Fruit fly (Drosophila melanogaster) whole organism, embryonic: ENCODE data around the gene Lrpprc2.

Experiments used
- CG10274 ChIP-seq: fragments of 200-800 bp; sonication (Bioruptor generic); optimal IDR thresholded peaks from 3 replicates; lab custom pipeline; 2017; ENCODE audit warnings: missing biosample characterization, mild to moderate bottlenecking, missing genetic modification characterization
- CG11085 ChIP-seq: fragments of 200-800 bp; sonication (Bioruptor generic); IDR thresholded peaks from 2 replicates; pipeline ENCODE4 v1.3.6; 2022; ENCODE audit warnings: missing biosample characterization, missing genetic modification characterization
- CG11247 ChIP-seq: fragments of 200-800 bp; sonication (Bioruptor generic); IDR thresholded peaks from 2 replicates; pipeline ENCODE4 v1.3.6; 2022; ENCODE audit warnings: missing biosample characterization, missing genetic modification characterization
- CG12659 ChIP-seq: fragments of 200-800 bp; sonication (Bioruptor generic); optimal IDR thresholded peaks from 3 replicates; lab custom pipeline; 2017; ENCODE audit warnings: mild to moderate bottlenecking, missing biosample characterization, missing genetic modification reagents, missing genetic modification characterization
- CG12744 ChIP-seq: fragments of 200-800 bp; sonication (Bioruptor generic); optimal IDR thresholded peaks from 2 replicates; lab custom pipeline; 2016; ENCODE audit warnings: missing biosample characterization, missing genetic modification characterization
- CG12769 ChIP-seq: fragments of 200-800 bp; sonication (Bioruptor generic); optimal IDR thresholded peaks from 2 replicates; lab custom pipeline; 2019; ENCODE audit warnings: missing biosample characterization, mild to moderate bottlenecking, missing genetic modification characterization, moderate library complexity
- CG16863 ChIP-seq: fragments of 200-800 bp; sonication (Bioruptor generic); optimal IDR thresholded peaks from 3 replicates; lab custom pipeline; 2016; ENCODE audit warnings: missing biosample characterization, missing genetic modification characterization
- CG18262 ChIP-seq: fragments of 200-800 bp; optimal IDR thresholded peaks from 3 replicates; lab custom pipeline; 2019; ENCODE audit warnings: missing biosample characterization, mild to moderate bottlenecking, missing genetic modification characterization, moderate library complexity
- CG18619 ChIP-seq: fragments of 200-800 bp; sonication (Bioruptor generic); optimal IDR thresholded peaks from 3 replicates; lab custom pipeline; 2017; ENCODE audit warnings: missing biosample characterization, mild to moderate bottlenecking, missing genetic modification characterization
- CG18764 ChIP-seq: fragments of 200-800 bp; sonication (Bioruptor generic); optimal IDR thresholded peaks from 3 replicates; lab custom pipeline; 2016; ENCODE audit warnings: missing biosample characterization, missing genetic modification characterization
- CG2116 ChIP-seq: fragments of 200-800 bp; sonication (Bioruptor generic); optimal IDR thresholded peaks from 3 replicates; lab custom pipeline; 2018; ENCODE audit warnings: missing biosample characterization, mild to moderate bottlenecking, missing genetic modification characterization
- CG2712 ChIP-seq: fragments of 200-800 bp; optimal IDR thresholded peaks from 3 replicates; lab custom pipeline; 2019; ENCODE audit warnings: missing biosample characterization, mild to moderate bottlenecking, missing genetic modification characterization, moderate library complexity
- CG30020 ChIP-seq: fragments of 200-800 bp; optimal IDR thresholded peaks from 2 replicates; lab custom pipeline; 2019; ENCODE audit warnings: missing biosample characterization, mild to moderate bottlenecking, missing genetic modification characterization, moderate library complexity
- CG32767 ChIP-seq: fragments of 200-800 bp; sonication (Bioruptor generic); IDR thresholded peaks from 2 replicates; pipeline ENCODE4 v1.3.6; 2022; ENCODE audit warnings: missing biosample characterization, missing genetic modification characterization
- CG5245 ChIP-seq: fragments of 200-800 bp; sonication (Bioruptor generic); optimal IDR thresholded peaks from 3 replicates; lab custom pipeline; 2016; ENCODE audit warnings: missing biosample characterization, missing genetic modification characterization
- CG6654 ChIP-seq: fragments of 200-800 bp; sonication (Bioruptor generic); optimal IDR thresholded peaks from 2 replicates; lab custom pipeline; 2017; ENCODE audit warnings: missing biosample characterization, mild to moderate bottlenecking, missing genetic modification characterization
- CG6854 ChIP-seq: fragments of 200-800 bp; sonication (Bioruptor generic); optimal IDR thresholded peaks from 3 replicates; lab custom pipeline; 2017; ENCODE audit warnings: missing biosample characterization, mild to moderate bottlenecking, missing genetic modification characterization
- CG7839 ChIP-seq: fragments of 200-800 bp; sonication (Bioruptor generic); optimal IDR thresholded peaks from 3 replicates; lab custom pipeline; 2018; ENCODE audit warnings: missing biosample characterization, mild to moderate bottlenecking, missing genetic modification characterization, moderate library complexity
- Camta ChIP-seq: fragments of 200-800 bp; sonication (Bioruptor generic); optimal IDR thresholded peaks from 2 replicates; lab custom pipeline; 2016; ENCODE audit warnings: missing biosample characterization, missing genetic modification characterization
- Dip3 ChIP-seq: fragments of 200-800 bp; sonication (Bioruptor generic); optimal IDR thresholded peaks from 3 replicates; lab custom pipeline; 2016; ENCODE audit warnings: missing biosample characterization, missing genetic modification characterization
- Eip74EF ChIP-seq, 2 experiments: fragments of 200-800 bp in 1 of 2; fragments of >200 bp in 1 of 2; sonication (Bioruptor generic) in 1 of 2; optimal IDR thresholded peaks; 2 replicates each; lab custom pipeline; 2017 to 2019; ENCODE audit warnings: missing biosample characterization in 2 of 2, missing genetic modification characterization in 2 of 2, mild to moderate bottlenecking in 1 of 2, moderate library complexity in 1 of 2
- Ets97D ChIP-seq: fragments of 200-800 bp; sonication (Bioruptor generic); optimal IDR thresholded peaks from 3 replicates; lab custom pipeline; 2016; ENCODE audit warnings: missing biosample characterization, missing genetic modification characterization
- Gug ChIP-seq: fragments of 200-800 bp; sonication (Bioruptor generic); IDR thresholded peaks from 4 replicates; pipeline ENCODE4 v1.3.6; 2022; ENCODE audit warnings: missing biosample characterization, missing genetic modification characterization
- HLH54F ChIP-seq: fragments of 200-800 bp; sonication (Bioruptor generic); optimal IDR thresholded peaks from 3 replicates; lab custom pipeline; 2016; ENCODE audit warnings: missing biosample characterization, missing genetic modification characterization
- Hand ChIP-seq: fragments of 200-800 bp; sonication (Bioruptor generic); optimal IDR thresholded peaks from 2 replicates; lab custom pipeline; 2017; ENCODE audit warnings: mild to moderate bottlenecking, missing biosample characterization, missing genetic modification reagents, missing genetic modification characterization
- Hsf ChIP-seq: fragments of 200-800 bp; sonication (Bioruptor generic); optimal IDR thresholded peaks from 3 replicates; lab custom pipeline; 2016; ENCODE audit warnings: missing biosample characterization, missing genetic modification characterization
- MTF-1 ChIP-seq: fragments of 200-800 bp; sonication (Bioruptor generic); optimal IDR thresholded peaks from 2 replicates; lab custom pipeline; 2018; ENCODE audit warnings: missing biosample characterization, mild to moderate bottlenecking, missing genetic modification characterization, borderline replicate concordance
- NfI ChIP-seq: fragments of 200-800 bp; sonication (Bioruptor generic); optimal IDR thresholded peaks from 3 replicates; lab custom pipeline; 2018; ENCODE audit warnings: missing biosample characterization, mild to moderate bottlenecking, missing genetic modification characterization, moderate library complexity
- PHDP ChIP-seq: fragments of 200-800 bp; sonication (Bioruptor generic); optimal IDR thresholded peaks from 3 replicates; lab custom pipeline; 2018; ENCODE audit warnings: missing biosample characterization, mild to moderate bottlenecking, missing genetic modification characterization, moderate library complexity
- Ssrp ChIP-seq: fragments of 200-800 bp; sonication (Bioruptor generic); optimal IDR thresholded peaks from 2 replicates; lab custom pipeline; 2018; ENCODE audit warnings: missing biosample characterization, mild to moderate bottlenecking, missing genetic modification characterization, moderate library complexity
- ab ChIP-seq: fragments of 200-800 bp; sonication (Bioruptor generic); optimal IDR thresholded peaks from 2 replicates; lab custom pipeline; 2016; ENCODE audit warnings: missing biosample characterization, missing genetic modification characterization
- chm ChIP-seq: fragments of 200-800 bp; sonication (Bioruptor generic); IDR thresholded peaks from 2 replicates; pipeline ENCODE4 v1.3.6; 2022; ENCODE audit warnings: missing biosample characterization, missing genetic modification characterization
- crol ChIP-seq: fragments of 200-800 bp; sonication (Bioruptor generic); IDR thresholded peaks from 2 replicates; pipeline ENCODE4 v1.3.6; 2022; ENCODE audit warnings: missing biosample characterization, missing genetic modification characterization
- dimm ChIP-seq: fragments of 200-800 bp; sonication (Bioruptor generic); IDR thresholded peaks from 2 replicates; pipeline ENCODE4 v1.3.6; 2022; ENCODE audit warnings: missing biosample characterization, missing genetic modification characterization
- disco-r ChIP-seq: fragments of 200-800 bp; sonication (Bioruptor generic); optimal IDR thresholded peaks from 2 replicates; lab custom pipeline; 2016; ENCODE audit warnings: missing biosample characterization, missing genetic modification characterization
- en ChIP-seq: fragments of 200-800 bp; sonication (Bioruptor generic); optimal IDR thresholded peaks from 2 replicates; lab custom pipeline; 2016; ENCODE audit warnings: missing biosample characterization, missing genetic modification characterization
- fd102C ChIP-seq: fragments of 200-800 bp; sonication (Bioruptor generic); optimal IDR thresholded peaks from 2 replicates; lab custom pipeline; 2018; ENCODE audit warnings: missing biosample characterization, mild to moderate bottlenecking, missing genetic modification characterization, moderate library complexity
- gce ChIP-seq: fragments of 200-800 bp; sonication (Bioruptor generic); IDR thresholded peaks from 3 replicates; pipeline ENCODE4 v1.3.6; 2022; ENCODE audit warnings: missing biosample characterization, missing genetic modification characterization
- gsb-n ChIP-seq: fragments of 200-800 bp; sonication (Bioruptor generic); optimal IDR thresholded peaks from 3 replicates; lab custom pipeline; 2018; ENCODE audit warnings: missing biosample characterization, mild to moderate bottlenecking, missing genetic modification characterization
- lbe ChIP-seq: fragments of 200-800 bp; sonication (Bioruptor generic); optimal IDR thresholded peaks from 2 replicates; lab custom pipeline; 2016; ENCODE audit warnings: missing biosample characterization, mild to moderate bottlenecking, missing genetic modification characterization
- mirr ChIP-seq: fragments of 200-800 bp; sonication (Bioruptor generic); optimal IDR thresholded peaks from 3 replicates; lab custom pipeline; 2018; ENCODE audit warnings: missing biosample characterization, mild to moderate bottlenecking, missing genetic modification characterization
- nmo ChIP-seq: fragments of 200-800 bp; sonication (Bioruptor generic); optimal IDR thresholded peaks from 2 replicates; lab custom pipeline; 2018; ENCODE audit warnings: missing biosample characterization, mild to moderate bottlenecking, missing genetic modification characterization, moderate library complexity
- pb ChIP-seq: fragments of 200-800 bp; sonication (Bioruptor generic); optimal IDR thresholded peaks from 3 replicates; lab custom pipeline; 2016; ENCODE audit warnings: missing biosample characterization, missing genetic modification characterization
- sqz ChIP-seq: fragments of 200-800 bp; sonication (Bioruptor generic); optimal IDR thresholded peaks from 3 replicates; lab custom pipeline; 2018; ENCODE audit warnings: missing biosample characterization, mild to moderate bottlenecking, missing genetic modification characterization
- sug ChIP-seq: fragments of 200-800 bp; optimal IDR thresholded peaks from 2 replicates; lab custom pipeline; 2019; ENCODE audit warnings: missing biosample characterization, mild to moderate bottlenecking, missing genetic modification characterization, moderate library complexity
- tio ChIP-seq: fragments of 200-800 bp; sonication (Bioruptor generic); optimal IDR thresholded peaks from 2 replicates; lab custom pipeline; 2017; ENCODE audit warnings: missing biosample characterization, missing genetic modification characterization, inconsistent platforms
- tup ChIP-seq: fragments of 200-800 bp; sonication (Bioruptor generic); optimal IDR thresholded peaks from 2 replicates; lab custom pipeline; 2016; ENCODE audit warnings: missing biosample characterization, mild to moderate bottlenecking, missing genetic modification characterization, moderate library complexity
- tx ChIP-seq: fragments of 200-800 bp; sonication (Bioruptor generic); optimal IDR thresholded peaks from 2 replicates; lab custom pipeline; 2016; ENCODE audit warnings: missing biosample characterization, missing genetic modification characterization
- vfl ChIP-seq: fragments of 200-800 bp; sonication (Bioruptor generic); optimal IDR thresholded peaks from 2 replicates; lab custom pipeline; 2016; ENCODE audit warnings: missing biosample characterization, missing genetic modification characterization
- wek ChIP-seq: fragments of 200-800 bp; sonication (Bioruptor generic); optimal IDR thresholded peaks from 3 replicates; lab custom pipeline; 2018; ENCODE audit warnings: missing biosample characterization, mild to moderate bottlenecking, missing genetic modification characterization, moderate library complexity
- wor ChIP-seq: fragments of 200-800 bp; sonication (Bioruptor generic); IDR thresholded peaks from 2 replicates; pipeline ENCODE4 v1.3.6; 2022; ENCODE audit warnings: missing biosample characterization, missing genetic modification characterization

Lrpprc2 gene

DNA sequence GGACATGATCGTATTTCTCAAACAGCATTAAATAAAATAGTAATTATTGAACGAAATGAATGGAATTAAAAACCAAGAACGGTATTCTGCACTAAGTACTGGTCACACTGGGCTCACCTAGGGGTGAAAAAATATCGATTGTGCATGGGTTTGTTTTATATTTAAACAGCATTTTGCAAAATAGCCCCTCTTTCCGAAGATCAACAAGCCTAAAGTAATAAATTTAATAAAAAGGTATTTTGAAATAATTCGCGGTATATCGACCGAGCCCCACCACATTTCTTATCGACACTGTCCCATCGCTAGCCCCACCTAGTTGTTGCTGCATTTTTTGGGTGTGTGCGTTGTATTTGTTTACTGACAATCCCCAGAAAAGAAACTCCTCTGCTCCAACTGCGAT lies 10.1 kb upstream of the Lrpprc2 start, which contains the start of gene pck (continued):
- TF ChIP-seq Eip74EF (GFP tag; optimal IDR thresholded peaks at IDR 0.05; lab: Kevin White, UChicago): no peak
- peak; percentile 67 for TF ChIP-seq Hsf (GFP tag; lab: Kevin White, UChicago)
- TF ChIP-seq nmo (GFP tag; lab: Kevin White, UChicago): peak; percentile 28
- no peak for TF ChIP-seq tio (GFP tag; lab: Kevin White, UChicago)
- TF ChIP-seq PHDP (tag; lab: Kevin White, UChicago): peak; percentile 40
- TF ChIP-seq vfl (GFP tag; lab: Kevin White, UChicago): peak; percentile 72
- peak; percentile 45 for TF ChIP-seq Ets97D (GFP tag; lab: Kevin White, UChicago)
- peak; percentile 65 for TF ChIP-seq CG32767 (GFP tag; lab: Robert Waterston, UW)
- peak; percentile 55 for TF ChIP-seq CG18262 (tag; lab: Kevin White, UChicago)
- TF ChIP-seq MTF-1 (GFP tag; lab: Kevin White, UChicago): no peak
- peak; percentile 40 for TF ChIP-seq sug
- peak; percentile 69 for TF ChIP-seq Camta (GFP tag; lab: Kevin White, UChicago)
- peak; percentile 69 for TF ChIP-seq CG16863
- TF ChIP-seq CG5245 (GFP tag; lab: Kevin White, UChicago): peak; percentile 53
- TF ChIP-seq crol: no peak
- no peak for TF ChIP-seq CG7839 (tag; lab: Kevin White, UChicago)
- peak; percentile 55 for TF ChIP-seq lbe (GFP tag; lab: Kevin White, UChicago)
- TF ChIP-seq gsb-n (tag; lab: Kevin White, UChicago): no peak
- peak; percentile 7 for TF ChIP-seq en (GFP tag; lab: Kevin White, UChicago)
- TF ChIP-seq CG10274 (GFP tag; lab: Kevin White, UChicago): no peak
- peak; percentile 60; the same call in 1 of the 2 replicates for TF ChIP-seq chm
- no peak for TF ChIP-seq sqz (GFP tag; lab: Kevin White, UChicago)
- TF ChIP-seq CG18619 (GFP tag; lab: Kevin White, UChicago): peak; percentile 9
- peak; percentile 65 for TF ChIP-seq CG18764 (GFP tag; lab: Kevin White, UChicago)
- peak; percentile 61 for TF ChIP-seq Gug (GFP tag; lab: Robert Waterston, UW)
- TF ChIP-seq CG2712: peak; percentile 70
- peak; percentile 67 for TF ChIP-seq CG12744
- TF ChIP-seq CG12659 (GFP tag; lab: Kevin White, UChicago): peak; percentile 67
- TF ChIP-seq CG30020 (tag; lab: Kevin White, UChicago): peak; percentile 50
- TF ChIP-seq CG2116 (GFP tag; lab: Kevin White, UChicago): peak; percentile 78
- peak; percentile 32 for TF ChIP-seq tx (GFP tag; lab: Kevin White, UChicago)
- TF ChIP-seq Dip3 (GFP tag; lab: Kevin White, UChicago): peak; percentile 63
- TF ChIP-seq CG6854: no peak
- no peak for TF ChIP-seq wor
- TF ChIP-seq HLH54F (GFP tag; lab: Kevin White, UChicago): peak; percentile 53
- TF ChIP-seq disco-r (GFP tag; lab: Kevin White, UChicago): peak; percentile 49
- TF ChIP-seq CG6654 (GFP tag; lab: Kevin White, UChicago): no peak
- TF ChIP-seq CG11085 (GFP tag; lab: Robert Waterston, UW): peak; percentile 63
- TF ChIP-seq dimm (GFP tag; lab: Robert Waterston, UW): no peak
- peak; percentile 35 for TF ChIP-seq NfI (GFP tag; lab: Kevin White, UChicago)
- TF ChIP-seq fd102C (GFP tag; lab: Kevin White, UChicago): no peak
- TF ChIP-seq Ssrp (tag; lab: Kevin White, UChicago): peak; percentile 25
- TF ChIP-seq mirr (GFP tag; lab: Kevin White, UChicago): no peak
- TF ChIP-seq wek (GFP tag; lab: Kevin White, UChicago): peak; percentile 18
- TF ChIP-seq CG11247 (GFP tag; lab: Robert Waterston, UW): 0 out of 2 replicates have a peak, but pooled peaks have one; percentile 42
- TF ChIP-seq ab: peak; percentile 44
- no peak for TF ChIP-seq Hand (GFP tag; lab: Kevin White, UChicago)
- TF ChIP-seq tup (GFP tag; lab: Kevin White, UChicago): no peak
- TF ChIP-seq CG12769: no peak
- no peak for TF ChIP-seq gce (GFP tag; lab: Robert Waterston, UW)
- no peak for TF ChIP-seq pb (GFP tag; lab: Kevin White, UChicago)
